ENCODE assay signal across 5 worm cellular contexts in the genomic region with DNA sequence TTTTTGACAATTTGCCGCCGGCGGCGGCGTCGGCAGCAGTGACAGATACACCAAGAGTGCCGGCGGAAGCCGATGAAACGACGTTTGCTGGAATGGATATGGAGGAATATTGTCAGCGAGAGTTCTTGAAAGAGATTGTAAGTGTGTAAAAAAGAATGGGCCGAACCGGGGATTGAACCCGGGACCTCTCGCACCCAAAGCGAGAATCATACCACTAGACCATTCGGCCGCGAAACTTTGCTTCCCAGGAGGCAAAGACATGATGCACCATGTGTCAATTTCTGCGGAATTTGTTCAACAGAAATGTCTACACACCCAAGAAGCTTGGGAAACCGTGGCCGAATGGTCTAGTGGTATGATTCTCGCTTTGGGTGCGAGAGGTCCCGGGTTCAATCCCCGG.
A peak's percentile ranks its signal among the peaks of the same experiment; 100 is the strongest.
TF ChIP-seq lines count a peak whose summit lies in the region.

No protein-coding gene starts in this region.

TF ChIP-seq in whole organism, L1 larva, 84 proteins besides CTCF, POLR2A, EP300 and RAD21 (continues in another document):
- TF ChIP-seq nhr-11 (tag; optimal IDR thresholded peaks at IDR 0.05; lab: Kevin White, UChicago), result no peak
- no peak for TF ChIP-seq ceh-90 (tag; optimal IDR thresholded peaks at IDR 0.05; lab: Kevin White, UChicago)
- peak; percentile 25 for TF ChIP-seq nhr-77 (tag; optimal IDR thresholded peaks at IDR 0.05; lab: Kevin White, UChicago)
- TF ChIP-seq elt-3 (tag; optimal IDR thresholded peaks at IDR 0.05; lab: Kevin White, UChicago), result peak in 3 of 6 experiments; percentile 4 to 76 (median 5)
- peak; percentile 52 for TF ChIP-seq C04F5.9 (tag; optimal IDR thresholded peaks at IDR 0.05; lab: Kevin White, UChicago)
- TF ChIP-seq nhr-237 (tag; optimal IDR thresholded peaks at IDR 0.05; lab: Kevin White, UChicago), result no peak
- peak; percentile 87 for TF ChIP-seq irx-1 (tag; optimal IDR thresholded peaks at IDR 0.05; lab: Kevin White, UChicago)
- TF ChIP-seq sup-37 (GFP tag; optimal IDR thresholded peaks at IDR 0.05; lab: Kevin White, UChicago), result peak; percentile 84
- TF ChIP-seq nhr-12 (tag; optimal IDR thresholded peaks at IDR 0.05; lab: Kevin White, UChicago), result no peak
- no peak for TF ChIP-seq lir-3 (tag; optimal IDR thresholded peaks at IDR 0.05; lab: Kevin White, UChicago; ENCODE audit: poor library complexity)
- no peak for TF ChIP-seq unc-30 (tag; optimal IDR thresholded peaks at IDR 0.05; lab: Kevin White, UChicago)
- TF ChIP-seq C16A3.4 (tag; optimal IDR thresholded peaks at IDR 0.05; lab: Kevin White, UChicago), result peak; percentile 81
- TF ChIP-seq ets-5 (GFP tag; IDR thresholded peaks at IDR 0.05; lab: Robert Waterston, UW), result no peak
- no peak for TF ChIP-seq tlp-1 (tag; optimal IDR thresholded peaks at IDR 0.05; lab: Kevin White, UChicago)
- no peak for TF ChIP-seq vab-15 (tag; optimal IDR thresholded peaks at IDR 0.05; lab: Kevin White, UChicago)
- TF ChIP-seq snpc-4 (tag; optimal IDR thresholded peaks at IDR 0.05; lab: Kevin White, UChicago), result peak; percentile 68
- peak; percentile 43 for TF ChIP-seq fkh-10 (GFP tag; optimal IDR thresholded peaks at IDR 0.05; lab: Kevin White, UChicago)

TF ChIP-seq in whole organism, L3 larva, 47 proteins besides CTCF, POLR2A, EP300 and RAD21 (continues in another document):
- peak; percentile 54 for TF ChIP-seq nhr-77 (tag; optimal IDR thresholded peaks at IDR 0.05; lab: Kevin White, UChicago)
- no peak for TF ChIP-seq zag-1 (tag; optimal IDR thresholded peaks at IDR 0.05; lab: Kevin White, UChicago)
- peak; percentile 34 for TF ChIP-seq lin-15B (tag; optimal IDR thresholded peaks at IDR 0.05; lab: Kevin White, UChicago)
- peak in 1 of 3 experiments; percentile 41 for TF ChIP-seq elt-3 (tag; optimal IDR thresholded peaks at IDR 0.05; lab: Kevin White, UChicago)
- peak; percentile 86 for TF ChIP-seq lsy-12 (tag; optimal IDR thresholded peaks at IDR 0.05; lab: Kevin White, UChicago)
- peak; percentile 86 for TF ChIP-seq nfya-1 (tag; optimal IDR thresholded peaks at IDR 0.05; lab: Kevin White, UChicago; ENCODE audit: insufficient read depth)
- TF ChIP-seq ceh-82 (tag; optimal IDR thresholded peaks at IDR 0.05; lab: Kevin White, UChicago), result peak; percentile 59
- no peak for TF ChIP-seq eor-1 (tag; optimal IDR thresholded peaks at IDR 0.05; lab: Kevin White, UChicago)
- TF ChIP-seq nhr-25 (tag; optimal IDR thresholded peaks at IDR 0.05; lab: Kevin White, UChicago), result peak; percentile 58
- TF ChIP-seq snpc-4 (tag; optimal IDR thresholded peaks at IDR 0.05; lab: Kevin White, UChicago), result peak; percentile 71
- TF ChIP-seq hmg-11 (tag; optimal IDR thresholded peaks at IDR 0.05; lab: Kevin White, UChicago), result peak; percentile 87
- peak; percentile 54 for TF ChIP-seq lin-39 (tag; optimal IDR thresholded peaks at IDR 0.05; lab: Kevin White, UChicago)
- peak; percentile 40 for TF ChIP-seq elt-2 (tag; optimal IDR thresholded peaks at IDR 0.05; lab: Kevin White, UChicago)
- no peak for TF ChIP-seq mml-1 (tag; optimal IDR thresholded peaks at IDR 0.05; lab: Kevin White, UChicago)
- TF ChIP-seq sea-2 (GFP tag; optimal IDR thresholded peaks at IDR 0.05; lab: Kevin White, UChicago), result no peak
- TF ChIP-seq nhr-23 (tag; optimal IDR thresholded peaks at IDR 0.05; lab: Kevin White, UChicago), result peak; percentile 45
- peak; percentile 64 for TF ChIP-seq tbx-2 (tag; optimal IDR thresholded peaks at IDR 0.05; lab: Kevin White, UChicago)
- TF ChIP-seq jun-1 (tag; optimal IDR thresholded peaks at IDR 0.05; lab: Kevin White, UChicago), result peak; percentile 37

TF ChIP-seq in whole organism, early embryonic, 17 proteins besides CTCF, POLR2A, EP300 and RAD21:
- TF ChIP-seq tbx-11 (GFP tag; IDR thresholded peaks at IDR 0.05; lab: Robert Waterston, UW), result peak; percentile 45; the same call in 1 of the 2 replicates
- 0 out of 2 replicates have a peak, but pooled peaks have one; percentile 34 for TF ChIP-seq flt-1 (GFP tag; IDR thresholded peaks at IDR 0.05; lab: Robert Waterston, UW)
- no peak for TF ChIP-seq aly-1 (tag; optimal IDR thresholded peaks at IDR 0.05; lab: Kevin White, UChicago)
- no peak for TF ChIP-seq hmg-4 (GFP tag; optimal IDR thresholded peaks at IDR 0.05; lab: Kevin White, UChicago)
- no peak for TF ChIP-seq hmbx-1 (tag; optimal IDR thresholded peaks at IDR 0.05; lab: Kevin White, UChicago)
- peak; percentile 50; the same call in 1 of the 2 replicates for TF ChIP-seq scrt-1 (GFP tag; IDR thresholded peaks at IDR 0.05; lab: Robert Waterston, UW)
- TF ChIP-seq tbx-37 (GFP tag; conservative IDR thresholded peaks at IDR 0.05; lab: Robert Waterston, UW), result no peak; the same call in 1 of the 2 replicates
- no peak for TF ChIP-seq ceh-13 (GFP tag; optimal IDR thresholded peaks at IDR 0.05; lab: Kevin White, UChicago)
- TF ChIP-seq pes-1 (GFP tag; IDR thresholded peaks at IDR 0.05; lab: Robert Waterston, UW), result peak; percentile 50; the same call in 1 of the 2 replicates
- no peak for TF ChIP-seq F13C5.2 (tag; optimal IDR thresholded peaks at IDR 0.05; lab: Kevin White, UChicago)
- peak; percentile 34 for TF ChIP-seq hnd-1 (tag; optimal IDR thresholded peaks at IDR 0.05; lab: Kevin White, UChicago)

TF ChIP-seq in whole organism, midembryonic, 9 proteins besides CTCF, POLR2A, EP300 and RAD21:
- TF ChIP-seq tab-1 (GFP tag; IDR thresholded peaks at IDR 0.05; lab: Robert Waterston, UW) (peak; percentile 58), klf-2 (GFP tag; conservative IDR thresholded peaks at IDR 0.05; lab: Robert Waterston, UW) (no peak; the same call in 1 of the 2 replicates), ztf-23 (GFP tag; IDR thresholded peaks at IDR 0.05; lab: Robert Waterston, UW) (peak; percentile 81), ztf-29 (GFP tag; IDR thresholded peaks at IDR 0.05; lab: Robert Waterston, UW) (0 out of 2 replicates have a peak, but pooled peaks have one; percentile 15), ref-1 (GFP tag; conservative IDR thresholded peaks at IDR 0.05; lab: Robert Waterston, UW) (0 out of 2 replicates have a peak, but pooled peaks have one; percentile 6), T22C8.4 (GFP tag; IDR thresholded peaks at IDR 0.05; lab: Robert Waterston, UW) (peak; percentile 10; the same call in 1 of the 2 replicates), flt-1 (GFP tag; IDR thresholded peaks at IDR 0.05; lab: Robert Waterston, UW) (peak; percentile 78), cog-1 (tag; optimal IDR thresholded peaks at IDR 0.05; lab: Kevin White, UChicago) (peak; percentile 17), med-1 (GFP tag; optimal IDR thresholded peaks at IDR 0.05; lab: Kevin White, UChicago; ENCODE audit: insufficient read depth) (no peak)

TF ChIP-seq in whole organism, young adult, 124 proteins besides CTCF, POLR2A, EP300 and RAD21 (continues in another document):
- TF ChIP-seq pbrm-1 (GFP tag; IDR thresholded peaks at IDR 0.05; lab: Robert Waterston, UW) (peak; percentile 92), akir-1 (GFP tag; optimal IDR thresholded peaks at IDR 0.05; lab: Kevin White, UChicago) (no peak), Y95B8A.8 (GFP tag; IDR thresholded peaks at IDR 0.05; lab: Robert Waterston, UW) (peak; percentile 86; the same call in 1 of the 2 replicates), lag-1 (GFP tag; IDR thresholded peaks at IDR 0.05; lab: Robert Waterston, UW) (no peak), F33H1.4 (GFP tag; IDR thresholded peaks at IDR 0.05; lab: Robert Waterston, UW) (peak; percentile 61), ceh-40 (GFP tag; IDR thresholded peaks at IDR 0.05; lab: Robert Waterston, UW) (peak; percentile 69; the same call in 1 of the 2 replicates), nhr-90 (tag; optimal IDR thresholded peaks at IDR 0.05; lab: Kevin White, UChicago) (peak; percentile 71), T26A5.8 (tag; optimal IDR thresholded peaks at IDR 0.05; lab: Kevin White, UChicago) (peak; percentile 13), mxl-1 (tag; optimal IDR thresholded peaks at IDR 0.05; lab: Kevin White, UChicago) (peak; percentile 4), B0261.1 (tag; optimal IDR thresholded peaks at IDR 0.05; lab: Kevin White, UChicago) (peak; percentile 99), lin-26 (GFP tag; IDR thresholded peaks at IDR 0.05; lab: Robert Waterston, UW) (peak; percentile 95), bed-1 (GFP tag; IDR thresholded peaks at IDR 0.05; lab: Robert Waterston, UW) (no peak), madf-3 (GFP tag; IDR thresholded peaks at IDR 0.05; lab: Robert Waterston, UW) (peak; percentile 67; the same call in 1 of the 2 replicates), unc-130 (GFP tag; optimal IDR thresholded peaks at IDR 0.05; lab: Kevin White, UChicago) (peak; percentile 19), aptf-2 (GFP tag; conservative IDR thresholded peaks at IDR 0.05; lab: Robert Waterston, UW) (peak; percentile 93), mel-28 (tag; optimal IDR thresholded peaks at IDR 0.05; lab: Kevin White, UChicago; ENCODE audit: borderline replicate concordance) (peak; percentile 47), nfyb-1 (GFP tag; IDR thresholded peaks at IDR 0.05; lab: Robert Waterston, UW) (peak; percentile 93), rec-8 (tag; optimal IDR thresholded peaks at IDR 0.05; lab: Kevin White, UChicago) (peak; percentile 39 to 49), B0019.2 (GFP tag; conservative IDR thresholded peaks at IDR 0.05; lab: Robert Waterston, UW) (no peak), egl-18 (GFP tag; IDR thresholded peaks at IDR 0.05; lab: Robert Waterston, UW) (peak; percentile 77; the same call in 1 of the 2 replicates), hmg-20 (GFP tag; IDR thresholded peaks at IDR 0.05; lab: Robert Waterston, UW) (peak; percentile 76; the same call in 1 of the 2 replicates), dpl-1 (GFP tag; optimal IDR thresholded peaks at IDR 0.05; lab: Kevin White, UChicago) (peak; percentile 43), F52B5.7 (tag; optimal IDR thresholded peaks at IDR 0.05; lab: Kevin White, UChicago) (peak; percentile 30), lin-54 (GFP tag; optimal IDR thresholded peaks at IDR 0.05; lab: Kevin White, UChicago) (peak; percentile 83), nfya-2 (GFP tag; IDR thresholded peaks at IDR 0.05; lab: Robert Waterston, UW) (no peak), T07F8.4 (tag; optimal IDR thresholded peaks at IDR 0.05; lab: Kevin White, UChicago) (peak; percentile 54), zim-3 (tag; optimal IDR thresholded peaks at IDR 0.05; lab: Kevin White, UChicago) (peak; percentile 82), nhr-80 (tag; optimal IDR thresholded peaks at IDR 0.05; lab: Kevin White, UChicago) (peak; percentile 15), rcor-1 (GFP tag; IDR thresholded peaks at IDR 0.05; lab: Robert Waterston, UW) (peak; percentile 86), ceh-27 (GFP tag; optimal IDR thresholded peaks at IDR 0.05; lab: Kevin White, UChicago) (peak; percentile 73), ets-4 (GFP tag; optimal IDR thresholded peaks at IDR 0.05; lab: Kevin White, UChicago) (no peak), mcd-1 (GFP tag; IDR thresholded peaks at IDR 0.05; lab: Robert Waterston, UW) (peak; percentile 89), madf-8 (GFP tag; conservative IDR thresholded peaks at IDR 0.05; lab: Robert Waterston, UW) (peak; percentile 32; the same call in 1 of the 2 replicates), repo-1 (tag; optimal IDR thresholded peaks at IDR 0.05; lab: Kevin White, UChicago) (peak; percentile 78), ztf-22 (GFP tag; optimal IDR thresholded peaks at IDR 0.05; lab: Kevin White, UChicago) (no peak)
